Worm (Caenorhabditis elegans): ENCODE data around the gene elo-2.

ce11 chrIV:17461222-17461707, 5.9 kb downstream of the elo-2 start, which contains the start of gene rif-1.1:
- no peak for TF ChIP-seq snpc-4 (tag; optimal IDR thresholded peaks at IDR 0.05)
- no peak for TF ChIP-seq nhr-77 (tag; optimal IDR thresholded peaks at IDR 0.05)
- TF ChIP-seq lin-15B (tag; optimal IDR thresholded peaks at IDR 0.05), result no peak
